Worm (Caenorhabditis elegans): ENCODE measurements around the gene col-88.

- no peak for TF ChIP-seq pqm-1 (tag; optimal IDR thresholded peaks at IDR 0.05)
- TF ChIP-seq aly-2 (tag; optimal IDR thresholded peaks at IDR 0.05) = no peak
- no peak for TF ChIP-seq ztf-4 (tag; optimal IDR thresholded peaks at IDR 0.05)
- TF ChIP-seq fkh-2 (tag; optimal IDR thresholded peaks at IDR 0.05) = no peak
- TF ChIP-seq nhr-11 (tag; optimal IDR thresholded peaks at IDR 0.05) = no peak
- no peak for TF ChIP-seq fos-1 (tag; optimal IDR thresholded peaks at IDR 0.05)
- TF ChIP-seq ceh-16 (tag; optimal IDR thresholded peaks at IDR 0.05) = no peak
- no peak for TF ChIP-seq pha-4 (tag; optimal IDR thresholded peaks at IDR 0.05)
- no peak for TF ChIP-seq snpc-4 (tag; optimal IDR thresholded peaks at IDR 0.05)
- no peak for TF ChIP-seq nhr-25 (tag; optimal IDR thresholded peaks at IDR 0.05)
- TF ChIP-seq nhr-28 (tag; optimal IDR thresholded peaks at IDR 0.05) = no peak
These were observed 10.5 kb upstream of the col-88 start for ce11 chrIII:30399-30798.
